Worm (Caenorhabditis elegans): ENCODE measurements around the gene msp-45.
A peak's percentile ranks its signal among the peaks of the same experiment; 100 is the strongest.

msp-45 gene

DNA sequence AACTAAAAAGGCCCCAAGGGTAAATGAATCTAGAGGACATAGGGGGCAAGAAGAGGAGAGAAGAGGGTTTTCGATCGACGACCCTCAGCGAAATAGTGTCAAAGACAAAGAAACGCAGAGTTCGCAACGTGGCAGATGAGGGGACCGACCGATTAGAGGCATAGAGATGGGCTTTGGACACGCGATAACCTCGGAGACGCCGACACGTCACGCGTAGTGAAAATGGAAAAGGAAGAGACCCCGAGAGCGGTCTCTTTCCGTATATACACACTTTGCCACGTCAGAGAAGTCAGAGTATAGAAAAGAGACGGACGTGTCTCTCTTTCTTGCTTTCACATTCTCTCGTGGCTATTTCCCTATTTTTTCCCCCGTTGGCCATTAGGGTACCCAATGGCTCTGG, 24.6 kb upstream of the msp-45 start:
- TF ChIP-seq F13H6.1 (tag; optimal IDR thresholded peaks at IDR 0.05) (peak; percentile 36), elt-2 (tag; optimal IDR thresholded peaks at IDR 0.05) (peak; percentile 83), unc-55 (GFP tag; optimal IDR thresholded peaks at IDR 0.05) (peak; percentile 87), pax-1 (tag; optimal IDR thresholded peaks at IDR 0.05) (no peak), rnt-1 (tag; optimal IDR thresholded peaks at IDR 0.05) (peak; percentile 52), T23F11.4 (GFP tag; optimal IDR thresholded peaks at IDR 0.05) (no peak), hlh-30 (tag; optimal IDR thresholded peaks at IDR 0.05; ENCODE audit: insufficient read depth) (peak; percentile 90), K09A11.1 (tag; optimal IDR thresholded peaks at IDR 0.05; ENCODE audit: insufficient read depth) (peak; percentile 12), elt-4 (tag; optimal IDR thresholded peaks at IDR 0.05) (no peak), ref-2 (tag; optimal IDR thresholded peaks at IDR 0.05) (peak; percentile 61), ceh-31 (tag; optimal IDR thresholded peaks at IDR 0.05) (peak; percentile 88), nfya-1 (tag; optimal IDR thresholded peaks at IDR 0.05) (peak; percentile 80), unc-3 (GFP tag; conservative IDR thresholded peaks at IDR 0.05) (no peak), unc-3 (tag; optimal IDR thresholded peaks at IDR 0.05) (peak; percentile 30), ama-1 (optimal IDR thresholded peaks at IDR 0.05) (no peak), sox-2 (GFP tag; IDR thresholded peaks at IDR 0.05) (no peak), pros-1 (tag; optimal IDR thresholded peaks at IDR 0.05) (peak; percentile 80), hlh-13 (GFP tag; optimal IDR thresholded peaks at IDR 0.05) (no peak), ceh-34 (tag; optimal IDR thresholded peaks at IDR 0.05) (peak; percentile 64), pha-4 (tag; optimal IDR thresholded peaks at IDR 0.05) (no peak), hlh-8 (tag; optimal IDR thresholded peaks at IDR 0.05) (peak; percentile 17), ceh-6 (GFP tag; optimal IDR thresholded peaks at IDR 0.05) (no peak), unc-42 (tag; optimal IDR thresholded peaks at IDR 0.05) (peak; percentile 51), ceh-30 (tag; optimal IDR thresholded peaks at IDR 0.05) (no peak), madf-2 (tag; optimal IDR thresholded peaks at IDR 0.05) (peak; percentile 15), ahr-1 (tag; optimal IDR thresholded peaks at IDR 0.05) (no peak), hlh-6 (tag; optimal IDR thresholded peaks at IDR 0.05) (no peak), tbx-2 (tag; optimal IDR thresholded peaks at IDR 0.05) (peak; percentile 55), ceh-2 (tag; optimal IDR thresholded peaks at IDR 0.05) (peak; percentile 29), tbx-7 (tag; optimal IDR thresholded peaks at IDR 0.05) (no peak), nhr-232 (tag; optimal IDR thresholded peaks at IDR 0.05) (no peak), unc-86 (tag; optimal IDR thresholded peaks at IDR 0.05) (no peak), K02D7.2 (tag; optimal IDR thresholded peaks at IDR 0.05) (no peak), ztf-16 (tag; optimal IDR thresholded peaks at IDR 0.05) (no peak), syd-9 (tag; optimal IDR thresholded peaks at IDR 0.05) (peak; percentile 45), sdc-2 (tag; optimal IDR thresholded peaks at IDR 0.05) (peak; percentile 45), mec-3 (tag; optimal IDR thresholded peaks at IDR 0.05; ENCODE audit: borderline replicate concordance) (no peak), ceh-19 (GFP tag; optimal IDR thresholded peaks at IDR 0.05) (no peak), ceh-18 (tag; optimal IDR thresholded peaks at IDR 0.05) (peak; percentile 74), ceh-45 (GFP tag; IDR thresholded peaks at IDR 0.05) (no peak), pag-3 (tag; optimal IDR thresholded peaks at IDR 0.05; ENCODE audit: borderline replicate concordance) (no peak), fax-1 (tag; optimal IDR thresholded peaks at IDR 0.05) (no peak), ceh-14 (tag; optimal IDR thresholded peaks at IDR 0.05) (no peak), pqm-1 (tag; optimal IDR thresholded peaks at IDR 0.05) (no peak)

DNA sequence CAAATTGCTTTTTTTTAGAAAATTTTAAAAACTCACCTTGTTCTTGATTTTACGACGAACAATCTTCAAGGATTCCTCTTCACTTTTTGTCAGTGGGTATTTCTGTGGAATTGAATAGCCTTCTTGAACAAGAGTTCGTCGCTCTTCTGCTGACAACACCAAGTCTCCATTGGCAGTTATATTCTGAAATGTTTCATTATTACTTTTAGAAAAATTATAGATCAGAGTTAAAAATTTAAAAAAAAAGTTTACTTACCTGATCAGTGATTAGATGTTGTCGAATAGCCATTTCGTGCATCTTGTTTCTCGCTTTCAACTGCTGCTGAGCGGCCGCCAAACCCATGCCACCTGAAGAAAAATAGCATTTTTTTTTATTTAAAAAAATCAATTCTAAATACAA, 23.4 kb upstream of the msp-45 start:
- no peak for TF ChIP-seq npax-4 (tag; optimal IDR thresholded peaks at IDR 0.05)
- no peak for TF ChIP-seq dve-1 (tag; optimal IDR thresholded peaks at IDR 0.05)
- no peak for TF ChIP-seq sdc-2 (tag; optimal IDR thresholded peaks at IDR 0.05)
- TF ChIP-seq hlh-8 (tag; optimal IDR thresholded peaks at IDR 0.05) = no peak
- no peak for TF ChIP-seq ceh-2 (tag; optimal IDR thresholded peaks at IDR 0.05)
- no peak for TF ChIP-seq fkh-10 (GFP tag; optimal IDR thresholded peaks at IDR 0.05)
- no peak for TF ChIP-seq mec-3 (tag; optimal IDR thresholded peaks at IDR 0.05; ENCODE audit: borderline replicate concordance)
- no peak for TF ChIP-seq C08G9.2 (tag; optimal IDR thresholded peaks at IDR 0.05)
- TF ChIP-seq lin-11 (tag; optimal IDR thresholded peaks at IDR 0.05) = no peak
- no peak for TF ChIP-seq pat-9 (tag; optimal IDR thresholded peaks at IDR 0.05)
- TF ChIP-seq tbx-2 (tag; optimal IDR thresholded peaks at IDR 0.05) = no peak
- no peak for TF ChIP-seq ceh-18 (tag; optimal IDR thresholded peaks at IDR 0.05)
- TF ChIP-seq syd-9 (tag; optimal IDR thresholded peaks at IDR 0.05) = no peak
- no peak for TF ChIP-seq ceh-9 (tag; optimal IDR thresholded peaks at IDR 0.05)
- TF ChIP-seq che-1 (tag; optimal IDR thresholded peaks at IDR 0.05) = no peak
- no peak for TF ChIP-seq C38D4.7 (GFP tag; optimal IDR thresholded peaks at IDR 0.05)
- no peak for TF ChIP-seq ref-2 (tag; optimal IDR thresholded peaks at IDR 0.05)
- no peak for TF ChIP-seq rnt-1 (tag; optimal IDR thresholded peaks at IDR 0.05)
